Worm (Caenorhabditis elegans) whole organism, L1 larva: ENCODE results near the gene mrpl-46.

Source experiments
- C34B4.2 ChIP-seq: sonication (generic microtip); optimal IDR thresholded peaks from 2 replicates; lab custom pipeline; 2017; ENCODE audit warnings: mild to moderate bottlenecking, missing genetic modification characterization, missing compliant biosample characterization
- aly-2 ChIP-seq: fragments of 150-350 bp; optimal IDR thresholded peaks from 2 replicates; lab custom pipeline; 2014; ENCODE audit warnings: missing biosample characterization, missing genetic modification characterization
- ama-1 ChIP-seq: fragments of 150-350 bp; optimal IDR thresholded peaks from 2 replicates; lab custom pipeline; 2014
- blmp-1 ChIP-seq: fragments of 150-350 bp; optimal IDR thresholded peaks from 2 replicates; lab custom pipeline; 2014; ENCODE audit warnings: missing biosample characterization, missing genetic modification characterization
- ceh-82 ChIP-seq, 3 experiments: fragments of 150-350 bp in 1 of 3; sonication (generic microtip) in 2 of 3; optimal IDR thresholded peaks; 2 replicates each; lab custom pipeline; 2014 to 2017; ENCODE audit warnings: missing biosample characterization in 3 of 3, missing genetic modification characterization in 3 of 3
- ceh-88 ChIP-seq: fragments of 200-800 bp; sonication (Bioruptor generic); IDR thresholded peaks from 2 replicates; pipeline ENCODE4 v1.3.6; 2022; ENCODE audit warnings: missing genetic modification characterization, missing compliant biosample characterization
- ceh-90 ChIP-seq: sonication (generic microtip); optimal IDR thresholded peaks from 2 replicates; lab custom pipeline; 2016; ENCODE audit warnings: missing genetic modification characterization, missing compliant biosample characterization
- dpl-1 ChIP-seq, 3 experiments: fragments of 150-350 bp in 2 of 3; sonication (generic microtip) in 1 of 3; optimal IDR thresholded peaks; 2 replicates each; lab custom pipeline; 2014 to 2017; ENCODE audit warnings: missing biosample characterization in 3 of 3, missing genetic modification characterization in 3 of 3, missing genetic modification reagents in 3 of 3
- dsc-1 ChIP-seq: sonication (generic microtip); optimal IDR thresholded peaks from 2 replicates; lab custom pipeline; 2016; ENCODE audit warnings: mild to moderate bottlenecking, missing genetic modification characterization, missing compliant biosample characterization
- efl-1 ChIP-seq, 4 experiments: fragments of 150-350 bp; optimal IDR thresholded peaks in 3 of 4; peaks in 1 of 4; 1 replicate in 1 of 4; 2 replicates in 3 of 4; lab custom pipeline; 2014; ENCODE audit warnings: missing biosample characterization in 2 of 4, missing genetic modification characterization in 2 of 4, missing genetic modification reagents in 2 of 4
- efl-3 ChIP-seq: fragments of 200-800 bp; sonication (Bioruptor generic); optimal IDR thresholded peaks from 2 replicates; lab custom pipeline; 2018; ENCODE audit warnings: mild to moderate bottlenecking, missing genetic modification characterization, missing compliant biosample characterization
- egl-13 ChIP-seq: sonication (generic microtip); optimal IDR thresholded peaks from 2 replicates; lab custom pipeline; 2016; ENCODE audit warnings: missing genotype, missing genetic modification reagents, missing genetic modification characterization, missing compliant biosample characterization
- egl-27 ChIP-seq, 2 experiments: fragments of 150-350 bp in 1 of 2; sonication (generic microtip); optimal IDR thresholded peaks; 3 replicates each; lab custom pipeline; 2017 to 2018; ENCODE audit warnings: missing biosample characterization in 2 of 2, missing genetic modification characterization in 2 of 2, missing genetic modification reagents in 2 of 2
- fkh-10 ChIP-seq: sonication (generic microtip); optimal IDR thresholded peaks from 2 replicates; lab custom pipeline; 2017; ENCODE audit warnings: missing biosample characterization, missing genetic modification reagents, missing genetic modification characterization
- fkh-4 ChIP-seq: sonication (generic microtip); optimal IDR thresholded peaks from 2 replicates; lab custom pipeline; 2016; ENCODE audit warnings: missing compliant biosample characterization, missing genetic modification characterization, borderline replicate concordance
- fkh-8 ChIP-seq: sonication (generic microtip); optimal IDR thresholded peaks from 2 replicates; lab custom pipeline; 2016; ENCODE audit warnings: mild to moderate bottlenecking, missing genetic modification characterization, missing compliant biosample characterization
- fos-1 ChIP-seq: fragments of 150-350 bp; optimal IDR thresholded peaks from 2 replicates; lab custom pipeline; 2014; ENCODE audit warnings: missing biosample characterization, missing genetic modification characterization
- grh-1 ChIP-seq: fragments of 200-800 bp; sonication (Bioruptor generic); IDR thresholded peaks from 2 replicates; pipeline ENCODE4 v1.3.6; 2022; ENCODE audit warnings: missing genetic modification reagents, missing genetic modification characterization, missing compliant biosample characterization
- hlh-17 ChIP-seq: fragments of 200-800 bp; sonication (Bioruptor generic); optimal IDR thresholded peaks from 2 replicates; lab custom pipeline; 2018; ENCODE audit warnings: missing genetic modification characterization, mild to moderate bottlenecking, missing compliant biosample characterization, moderate library complexity, borderline replicate concordance
- lin-14 ChIP-seq: fragments of 200-800 bp; sonication (Bioruptor generic); optimal IDR thresholded peaks from 2 replicates; lab custom pipeline; 2018; ENCODE audit warnings: mild to moderate bottlenecking, missing genetic modification characterization, moderate library complexity, missing compliant biosample characterization
- lin-15B ChIP-seq: fragments of 150-350 bp; sonication (generic microtip); optimal IDR thresholded peaks from 3 replicates; lab custom pipeline; 2014; ENCODE audit warnings: missing biosample characterization, missing genetic modification characterization
- lir-3 ChIP-seq: sonication (generic microtip); optimal IDR thresholded peaks from 2 replicates; lab custom pipeline; 2016; ENCODE audit warnings: mild to moderate bottlenecking, missing genetic modification characterization, moderate library complexity, missing compliant biosample characterization; ENCODE audit not compliant: poor library complexity
- mdl-1 ChIP-seq, 2 experiments: fragments of 150-350 bp; optimal IDR thresholded peaks; 2 replicates each; lab custom pipeline; 2014 to 2017; ENCODE audit warnings: missing biosample characterization in 2 of 2, missing genetic modification characterization in 2 of 2, inconsistent platforms in 1 of 2
- mef-2 ChIP-seq: fragments of 150-350 bp; optimal IDR thresholded peaks from 2 replicates; lab custom pipeline; 2014; ENCODE audit warnings: missing biosample characterization, missing genetic modification characterization
- mep-1 ChIP-seq: fragments of 150-350 bp; optimal IDR thresholded peaks from 2 replicates; lab custom pipeline; 2014; ENCODE audit warnings: missing biosample characterization, missing genetic modification characterization
- nhr-11 ChIP-seq: fragments of 150-350 bp; optimal IDR thresholded peaks from 2 replicates; lab custom pipeline; 2014; ENCODE audit warnings: missing biosample characterization, missing genetic modification characterization
- nhr-237 ChIP-seq: fragments of 150-350 bp; optimal IDR thresholded peaks from 2 replicates; lab custom pipeline; 2014; ENCODE audit warnings: missing biosample characterization, missing genetic modification characterization
- nhr-47 ChIP-seq: sonication (generic microtip); optimal IDR thresholded peaks from 2 replicates; lab custom pipeline; 2016; ENCODE audit warnings: mild to moderate bottlenecking, missing genetic modification characterization, moderate library complexity, missing compliant biosample characterization
- nhr-76 ChIP-seq: sonication (generic microtip); optimal IDR thresholded peaks from 2 replicates; lab custom pipeline; 2017; ENCODE audit warnings: missing biosample characterization, missing genetic modification characterization
- nhr-85 ChIP-seq: sonication (generic microtip); peaks from one replicate; lab custom pipeline; 2016; ENCODE audit warnings: missing genetic modification characterization, inconsistent platforms, missing compliant biosample characterization
- nhr-90 ChIP-seq: sonication (generic microtip); optimal IDR thresholded peaks from 2 replicates; lab custom pipeline; 2016; ENCODE audit warnings: mild to moderate bottlenecking, missing genetic modification characterization, missing compliant biosample characterization; ENCODE audit not compliant: poor library complexity
- pax-3 ChIP-seq: fragments of 200-800 bp; sonication (Bioruptor generic); optimal IDR thresholded peaks from 2 replicates; lab custom pipeline; 2018; ENCODE audit warnings: mild to moderate bottlenecking, missing genetic modification characterization, moderate library complexity, missing compliant biosample characterization
- pqm-1 ChIP-seq: sonication (generic microtip); optimal IDR thresholded peaks from 3 replicates; lab custom pipeline; 2017; ENCODE audit warnings: missing biosample characterization, missing genetic modification characterization
- sox-4 ChIP-seq: sonication (generic microtip); optimal IDR thresholded peaks from 2 replicates; lab custom pipeline; 2016; ENCODE audit warnings: missing genetic modification characterization, missing compliant biosample characterization
- sup-37 ChIP-seq: fragments of 200-800 bp; sonication (Bioruptor generic); optimal IDR thresholded peaks from 2 replicates; lab custom pipeline; 2018; ENCODE audit warnings: mild to moderate bottlenecking, missing genetic modification characterization, missing compliant biosample characterization
- tbx-2 ChIP-seq: sonication (generic microtip); optimal IDR thresholded peaks from 2 replicates; lab custom pipeline; 2016; ENCODE audit warnings: missing genetic modification characterization, missing compliant biosample characterization
- unc-62 ChIP-seq: fragments of 150-350 bp; optimal IDR thresholded peaks from 2 replicates; lab custom pipeline; 2014; ENCODE audit warnings: missing biosample characterization, missing genetic modification reagents, missing genetic modification characterization
- unc-86 ChIP-seq: sonication (generic microtip); optimal IDR thresholded peaks from 2 replicates; lab custom pipeline; 2016; ENCODE audit warnings: missing genetic modification characterization, missing compliant biosample characterization
- unc-98 ChIP-seq: fragments of 200-800 bp; sonication (Bioruptor generic); IDR thresholded peaks from 2 replicates; pipeline ENCODE4 v1.3.6; 2022; ENCODE audit warnings: missing genetic modification characterization, missing compliant biosample characterization
- vab-15 ChIP-seq: sonication (generic microtip); optimal IDR thresholded peaks from 2 replicates; lab custom pipeline; 2017; ENCODE audit warnings: missing genotype, mild to moderate bottlenecking, missing genetic modification characterization, missing compliant biosample characterization
- xbp-1 ChIP-seq: sonication (generic microtip); optimal IDR thresholded peaks from 2 replicates; lab custom pipeline; 2016; ENCODE audit warnings: missing genetic modification characterization, missing compliant biosample characterization
- ztf-11 ChIP-seq, 2 experiments: sonication (generic microtip); optimal IDR thresholded peaks; 2 replicates each; lab custom pipeline; 2016 to 2017; ENCODE audit warnings: missing genetic modification characterization in 2 of 2, missing biosample characterization in 1 of 2, missing compliant biosample characterization in 1 of 2
- ztf-4 ChIP-seq: fragments of 150-350 bp; optimal IDR thresholded peaks from 2 replicates; lab custom pipeline; 2014; ENCODE audit warnings: missing biosample characterization, missing genetic modification characterization

mrpl-46 gene

DNA sequence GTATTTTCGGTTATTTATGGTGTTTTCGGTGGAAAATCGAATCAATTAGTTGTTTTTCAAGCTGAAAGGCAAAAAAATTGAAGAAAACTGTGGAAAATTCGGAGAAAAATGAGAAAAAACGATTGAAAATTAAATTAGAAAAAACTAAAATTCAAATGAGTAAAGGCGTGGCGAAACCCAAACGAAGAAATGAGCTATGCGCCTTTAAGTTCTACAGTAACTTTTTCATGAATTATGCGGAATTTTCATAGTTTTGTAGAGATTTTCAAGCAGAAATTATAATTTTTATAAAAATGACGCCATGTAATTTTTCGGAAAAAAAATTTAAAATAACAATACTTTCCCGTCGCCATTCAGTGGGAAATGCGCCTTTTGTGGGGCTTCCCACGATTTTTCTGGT is 29.1 kb downstream of the mrpl-46 start:
- TF ChIP-seq vab-15 (tag; lab: Kevin White, UChicago) = no peak
- TF ChIP-seq tbx-2 (tag; lab: Kevin White, UChicago) = no peak
- no peak for TF ChIP-seq nhr-237 (tag; lab: Kevin White, UChicago)
- TF ChIP-seq sox-4 (tag; lab: Kevin White, UChicago) = no peak
- TF ChIP-seq nhr-47 (tag; lab: Kevin White, UChicago) = no peak
- TF ChIP-seq C34B4.2 (tag; lab: Kevin White, UChicago) = no peak
- no peak for TF ChIP-seq egl-27 (tag; optimal IDR thresholded peaks at IDR 0.05; lab: Kevin White, UChicago)
- no peak for TF ChIP-seq ztf-4
- TF ChIP-seq ceh-82 (tag; optimal IDR thresholded peaks at IDR 0.05; lab: Kevin White, UChicago) = no peak
- TF ChIP-seq nhr-90 (tag; lab: Kevin White, UChicago) = no peak
- TF ChIP-seq dsc-1 = no peak
- TF ChIP-seq lin-14 (GFP tag; lab: Kevin White, UChicago) = no peak
- no peak for TF ChIP-seq unc-86 (tag; lab: Kevin White, UChicago)
- no peak for TF ChIP-seq efl-3 (GFP tag; lab: Kevin White, UChicago)

DNA sequence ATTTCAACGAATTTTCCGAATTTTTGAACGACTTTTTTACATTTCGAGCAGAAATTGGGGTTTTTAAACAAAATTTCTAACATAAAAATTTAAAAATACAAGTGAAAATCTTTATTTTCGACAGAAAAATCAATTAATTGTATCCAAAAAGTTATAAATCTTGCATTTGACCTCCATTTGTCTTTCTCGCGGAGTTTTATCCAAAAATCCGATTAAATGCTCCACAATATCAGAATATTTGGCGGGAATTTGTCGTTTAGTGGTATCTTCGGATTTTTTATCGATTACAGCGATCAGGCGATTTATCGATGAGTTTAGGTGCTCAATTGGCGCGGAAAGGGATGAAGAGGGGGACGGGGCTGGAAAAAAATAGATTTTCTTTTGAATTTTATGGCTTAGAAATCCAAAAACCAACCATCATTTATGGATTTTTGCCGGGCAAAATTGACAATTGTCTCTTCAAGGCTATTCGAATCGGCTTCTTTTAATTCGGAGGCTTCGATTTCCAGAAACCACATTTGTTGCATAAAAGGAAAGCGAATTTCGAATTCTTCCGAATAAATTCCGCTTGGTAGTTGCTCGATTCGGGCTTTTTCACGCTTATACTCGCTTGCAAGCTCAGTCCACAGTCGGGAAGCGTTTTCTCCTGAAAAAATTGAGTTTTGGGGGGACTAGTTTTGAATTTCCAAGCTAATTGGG is 29.8 kb downstream of the mrpl-46 start:
- no peak for TF ChIP-seq efl-1 (optimal IDR thresholded peaks at IDR 0.05; lab: Kevin White, UChicago)
- TF ChIP-seq efl-1 (GFP tag; optimal IDR thresholded peaks at IDR 0.05 in 1 of 2; lab: Kevin White, UChicago) = peak in 1 of 2 experiments; percentile 54
- no peak for TF ChIP-seq lir-3

DNA sequence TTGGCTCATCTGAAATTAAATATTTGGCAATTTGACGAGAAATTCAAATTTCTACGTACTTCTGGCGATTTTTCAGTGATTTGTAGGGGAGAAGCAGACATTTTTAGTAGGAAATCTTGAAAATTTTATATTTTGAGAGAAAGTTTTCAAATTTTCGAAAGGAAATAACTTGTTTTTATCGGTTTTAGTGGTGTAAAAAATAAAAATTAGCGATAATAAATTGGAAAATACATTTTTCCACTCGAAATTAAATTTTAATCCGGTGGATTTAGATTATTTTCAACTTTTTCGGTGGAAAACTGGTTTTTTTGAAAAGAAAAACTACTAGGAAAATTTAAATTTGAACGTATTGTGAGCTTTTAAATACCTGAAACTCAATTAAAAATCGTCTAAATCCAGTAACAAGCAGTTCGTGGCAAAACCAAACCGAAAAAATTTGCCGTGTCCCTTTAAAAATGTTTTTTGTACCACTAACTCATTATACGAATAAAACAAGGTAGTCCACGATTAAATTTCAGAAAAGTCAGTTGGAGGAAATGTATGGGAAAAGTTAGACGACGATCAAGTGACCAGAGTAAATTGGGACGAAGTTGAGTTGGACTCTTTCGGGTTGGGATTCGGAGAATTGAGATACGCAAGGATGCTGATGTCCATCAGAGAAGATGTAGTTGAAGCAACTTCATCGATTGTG is 31.3 kb downstream of the mrpl-46 start, which contains the start of the genes madf-1 and Y55F3BR.10:
Gene madf-1, minus strand, starts transcription at position 101 of the 691 bp plus-strand sequence.
Gene Y55F3BR.10, plus strand, starts transcription at position 641 of the 691 bp plus-strand sequence.
- TF ChIP-seq ama-1 (lab: Kevin White, UChicago) = no peak
- TF ChIP-seq blmp-1 = no peak
- TF ChIP-seq nhr-237 (tag; lab: Kevin White, UChicago) = no peak
- TF ChIP-seq grh-1 (GFP tag; lab: Robert Waterston, UW) = no peak
- TF ChIP-seq mdl-1 (tag; optimal IDR thresholded peaks at IDR 0.05; lab: Kevin White, UChicago) = no peak
- TF ChIP-seq egl-27 (tag; optimal IDR thresholded peaks at IDR 0.05; lab: Kevin White, UChicago) = no peak
- no peak for TF ChIP-seq sup-37 (GFP tag; lab: Kevin White, UChicago)
- no peak for TF ChIP-seq efl-3 (GFP tag; lab: Kevin White, UChicago)
- no peak for TF ChIP-seq nhr-85 (tag; lab: Kevin White, UChicago)
- TF ChIP-seq fkh-10 (GFP tag; lab: Kevin White, UChicago) = no peak
- TF ChIP-seq nhr-11 = no peak
- no peak for TF ChIP-seq nhr-76
- no peak for TF ChIP-seq egl-13 (tag; lab: Kevin White, UChicago)
- TF ChIP-seq ceh-88 (GFP tag; lab: Robert Waterston, UW) = no peak

DNA sequence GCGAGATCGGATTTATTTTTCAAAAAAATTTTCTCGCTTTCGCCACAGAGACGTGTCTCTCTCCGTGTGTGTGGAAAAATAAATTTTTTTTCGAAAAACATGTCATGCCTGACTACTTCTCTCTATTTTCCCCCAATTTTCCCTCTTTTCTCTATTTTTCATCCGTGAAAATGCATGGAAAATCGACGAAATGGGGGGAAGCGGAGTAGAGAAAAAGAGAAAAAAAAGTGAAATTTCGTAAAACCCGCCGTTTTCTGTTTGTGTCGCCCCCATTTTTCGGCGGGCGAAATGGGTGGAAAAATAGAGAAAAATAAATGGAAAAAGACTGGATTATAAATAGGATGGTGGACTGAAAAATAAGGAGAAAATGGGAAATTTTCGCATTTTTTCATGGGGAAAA is 32.9 kb downstream of the mrpl-46 start:
- TF ChIP-seq unc-98 (GFP tag; lab: Robert Waterston, UW) (no peak), lin-14 (GFP tag; lab: Kevin White, UChicago) (no peak), dpl-1 (GFP tag; optimal IDR thresholded peaks at IDR 0.05; lab: Kevin White, UChicago) (peak in 1 of 3 experiments; percentile 6), xbp-1 (tag; lab: Kevin White, UChicago) (no peak), nhr-237 (tag; lab: Kevin White, UChicago) (no peak), blmp-1 (peak; percentile 99), mep-1 (tag; lab: Kevin White, UChicago) (peak; percentile 29), hlh-17 (GFP tag; lab: Kevin White, UChicago) (no peak), mef-2 (tag; lab: Kevin White, UChicago) (no peak), efl-3 (GFP tag; lab: Kevin White, UChicago) (no peak), pqm-1 (tag; lab: Kevin White, UChicago) (no peak), ceh-90 (no peak), aly-2 (tag; lab: Kevin White, UChicago) (no peak), fkh-4 (tag; lab: Kevin White, UChicago) (no peak), fos-1 (no peak), unc-86 (tag; lab: Kevin White, UChicago) (no peak), lir-3 (no peak), pax-3 (no peak), lin-15B (tag; lab: Kevin White, UChicago) (no peak), ztf-4 (no peak), ztf-11 (tag; optimal IDR thresholded peaks at IDR 0.05; lab: Kevin White, UChicago) (no peak), unc-62 (GFP tag; lab: Kevin White, UChicago) (no peak), fkh-8 (tag; lab: Kevin White, UChicago) (no peak), tbx-2 (tag; lab: Kevin White, UChicago) (no peak), egl-27 (tag; optimal IDR thresholded peaks at IDR 0.05; lab: Kevin White, UChicago) (no peak), nhr-76 (no peak)
